Worm (Caenorhabditis elegans): ENCODE measurements around the gene F22B5.6.

F22B5.6 gene

DNA sequence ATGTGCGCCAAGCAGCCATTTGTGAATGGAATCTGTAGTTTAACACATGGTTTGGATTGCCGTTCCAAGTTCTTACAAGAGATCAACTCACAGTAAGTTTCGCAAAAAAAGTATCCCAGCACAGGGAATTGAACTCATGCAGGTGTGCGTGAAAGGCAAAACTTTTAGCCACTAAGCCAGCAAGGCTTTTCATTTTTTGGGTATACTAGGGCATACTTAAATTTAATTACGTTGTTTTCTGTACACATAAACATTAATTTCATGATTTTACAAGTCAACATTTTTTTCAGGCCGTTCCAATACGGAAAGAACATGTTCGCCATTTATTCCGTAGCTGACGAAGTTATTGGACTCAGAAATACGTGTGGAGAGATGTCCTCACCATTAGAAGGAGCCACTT lies 14.5 kb downstream of the F22B5.6 start:
- TF ChIP-seq ztf-4 (tag; optimal IDR thresholded peaks at IDR 0.05) (peak; percentile 1), fos-1 (tag; optimal IDR thresholded peaks at IDR 0.05) (no peak), nhr-237 (tag; optimal IDR thresholded peaks at IDR 0.05) (no peak), sma-9 (GFP tag; optimal IDR thresholded peaks at IDR 0.05) (peak; percentile 25), sma-9 (tag; optimal IDR thresholded peaks at IDR 0.05) (no peak)

DNA sequence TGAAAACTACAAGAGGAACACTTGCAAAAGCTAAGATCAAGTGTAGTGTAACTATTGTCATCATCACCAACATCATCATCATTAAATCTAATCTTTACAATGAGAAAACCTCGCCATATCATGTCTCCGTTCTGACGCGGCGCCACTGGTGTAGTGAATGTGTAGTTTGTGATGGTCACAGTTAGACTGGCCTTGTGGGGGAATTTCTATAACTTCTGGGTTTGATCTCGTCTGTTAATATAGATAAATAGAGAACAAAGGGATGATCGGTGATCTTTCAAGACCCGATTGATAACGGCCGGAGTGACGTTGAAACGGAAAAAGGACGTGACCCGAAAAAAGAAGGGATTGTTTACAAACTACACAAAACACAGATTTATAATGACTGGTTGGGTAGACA lies 15.2 kb downstream of the F22B5.6 start:
- TF ChIP-seq lin-39 (tag; optimal IDR thresholded peaks at IDR 0.05) (no peak), nhr-21 (tag; optimal IDR thresholded peaks at IDR 0.05) (peak; percentile 86), nhr-23 (tag; optimal IDR thresholded peaks at IDR 0.05) (no peak), lsy-2 (tag; optimal IDR thresholded peaks at IDR 0.05) (peak in 1 of 2 experiments; percentile 37), nhr-25 (tag; optimal IDR thresholded peaks at IDR 0.05) (peak; percentile 66), dmd-4 (tag; optimal IDR thresholded peaks at IDR 0.05) (no peak), ama-1 (optimal IDR thresholded peaks at IDR 0.05) (no peak), nhr-77 (tag; optimal IDR thresholded peaks at IDR 0.05) (no peak), mdl-1 (tag; optimal IDR thresholded peaks at IDR 0.05) (peak; percentile 5 to 20), nhr-12 (tag; optimal IDR thresholded peaks at IDR 0.05) (no peak), egl-27 (tag; optimal IDR thresholded peaks at IDR 0.05) (peak; percentile 40), ceh-82 (tag; optimal IDR thresholded peaks at IDR 0.05) (no peak), ceh-16 (tag; optimal IDR thresholded peaks at IDR 0.05) (no peak), C34F6.9 (tag; optimal IDR thresholded peaks at IDR 0.05) (no peak), aly-2 (tag; optimal IDR thresholded peaks at IDR 0.05) (no peak), ztf-11 (tag; optimal IDR thresholded peaks at IDR 0.05) (no peak), sma-9 (GFP tag; optimal IDR thresholded peaks at IDR 0.05) (peak; percentile 90), sma-9 (tag; optimal IDR thresholded peaks at IDR 0.05) (no peak), sma-3 (GFP tag; optimal IDR thresholded peaks at IDR 0.05) (peak; percentile 85), elt-3 (tag; optimal IDR thresholded peaks at IDR 0.05) (no peak), nhr-10 (tag; optimal IDR thresholded peaks at IDR 0.05) (no peak), unc-55 (GFP tag; optimal IDR thresholded peaks at IDR 0.05) (no peak), sem-4 (tag; optimal IDR thresholded peaks at IDR 0.05) (no peak), zag-1 (tag; optimal IDR thresholded peaks at IDR 0.05) (no peak), crh-2 (tag; optimal IDR thresholded peaks at IDR 0.05) (no peak), unc-62 (GFP tag; optimal IDR thresholded peaks at IDR 0.05) (no peak), lin-11 (tag; optimal IDR thresholded peaks at IDR 0.05) (no peak), nhr-129 (tag; optimal IDR thresholded peaks at IDR 0.05) (no peak), ZK546.5 (tag; optimal IDR thresholded peaks at IDR 0.05) (no peak), nhr-6 (tag; optimal IDR thresholded peaks at IDR 0.05) (no peak), ztf-4 (tag; optimal IDR thresholded peaks at IDR 0.05) (no peak), peb-1 (tag; optimal IDR thresholded peaks at IDR 0.05) (no peak), nhr-237 (tag; optimal IDR thresholded peaks at IDR 0.05) (no peak), blmp-1 (tag; optimal IDR thresholded peaks at IDR 0.05; ENCODE audit: insufficient read depth) (peak; percentile 50), gmeb-1 (tag; optimal IDR thresholded peaks at IDR 0.05) (no peak), nhr-11 (tag; optimal IDR thresholded peaks at IDR 0.05) (no peak), R02D3.7 (tag; optimal IDR thresholded peaks at IDR 0.05) (no peak), F13H6.1 (tag; optimal IDR thresholded peaks at IDR 0.05) (peak; percentile 54), snpc-4 (tag; optimal IDR thresholded peaks at IDR 0.05) (no peak), alr-1 (tag; optimal IDR thresholded peaks at IDR 0.05) (no peak), ztf-1 (GFP tag; conservative IDR thresholded peaks at IDR 0.05) (no peak), mbf-1 (tag; optimal IDR thresholded peaks at IDR 0.05) (no peak), fos-1 (tag; optimal IDR thresholded peaks at IDR 0.05) (peak; percentile 54), elt-1 (tag; optimal IDR thresholded peaks at IDR 0.05) (no peak), mab-5 (tag; optimal IDR thresholded peaks at IDR 0.05) (no peak), lin-13 (GFP tag; optimal IDR thresholded peaks at IDR 0.05) (no peak), unc-39 (tag; optimal IDR thresholded peaks at IDR 0.05) (no peak), skn-1 (tag; optimal IDR thresholded peaks at IDR 0.05) (no peak), Y55F3AM.14 (GFP tag; optimal IDR thresholded peaks at IDR 0.05) (no peak)

Data from whole organism, L2 larva.